Fruit fly (Drosophila melanogaster) whole organism: Measurements from ENCODE around the gene CG32344.

Experiments used
- CG8478 ChIP-seq: fragments of >200 bp; optimal IDR thresholded peaks from 2 replicates; lab custom pipeline; 2018; ENCODE audit warnings: inconsistent platforms
- Dll ChIP-seq: fragments of >200 bp; optimal IDR thresholded peaks from 2 replicates; lab custom pipeline; 2017
- EcR ChIP-seq, 2 experiments: fragments of >200 bp; optimal IDR thresholded peaks; 2 replicates each; lab custom pipeline; 2017; ENCODE audit warnings: missing biosample characterization in 2 of 2, missing genetic modification characterization in 2 of 2, missing genetic modification reagents in 2 of 2
- pan ChIP-seq: fragments of >200 bp; optimal IDR thresholded peaks from 2 replicates; lab custom pipeline; 2017
- psq ChIP-seq: fragments of >200 bp; optimal IDR thresholded peaks from 2 replicates; lab custom pipeline; 2017
- usp ChIP-seq: fragments of >200 bp; optimal IDR thresholded peaks from 2 replicates; lab custom pipeline; 2017; ENCODE audit warnings: missing biosample characterization, missing genetic modification characterization, mixed read lengths

Gene CG32344

dm6 chr3L:291583-292145 is 32.9 kb downstream of the CG32344 start:
- TF ChIP-seq usp (GFP tag; lab: Kevin White, UChicago) (no peak), pan (lab: Kevin White, UChicago) (no peak), CG8478 (lab: Kevin White, UChicago) (no peak), psq (lab: Kevin White, UChicago) (no peak), EcR (GFP tag; optimal IDR thresholded peaks at IDR 0.05; lab: Kevin White, UChicago) (no peak), Dll (no peak)

dm6 chr3L:284253-284652 is 40.3 kb downstream of the CG32344 start:
- no peak for TF ChIP-seq usp (GFP tag; lab: Kevin White, UChicago)
- no peak for TF ChIP-seq Dll
- peak in 1 of 2 experiments; percentile 38 for TF ChIP-seq EcR (GFP tag; optimal IDR thresholded peaks at IDR 0.05; lab: Kevin White, UChicago)

dm6 chr3L:282276-282675 is 42.2 kb downstream of the CG32344 start:
- no peak for TF ChIP-seq CG8478 (lab: Kevin White, UChicago)
- TF ChIP-seq pan (lab: Kevin White, UChicago) = no peak
- no peak for TF ChIP-seq usp (GFP tag; lab: Kevin White, UChicago)
- no peak for TF ChIP-seq EcR (GFP tag; optimal IDR thresholded peaks at IDR 0.05; lab: Kevin White, UChicago)
- no peak for TF ChIP-seq psq (lab: Kevin White, UChicago)
- no peak for TF ChIP-seq Dll

DNA sequence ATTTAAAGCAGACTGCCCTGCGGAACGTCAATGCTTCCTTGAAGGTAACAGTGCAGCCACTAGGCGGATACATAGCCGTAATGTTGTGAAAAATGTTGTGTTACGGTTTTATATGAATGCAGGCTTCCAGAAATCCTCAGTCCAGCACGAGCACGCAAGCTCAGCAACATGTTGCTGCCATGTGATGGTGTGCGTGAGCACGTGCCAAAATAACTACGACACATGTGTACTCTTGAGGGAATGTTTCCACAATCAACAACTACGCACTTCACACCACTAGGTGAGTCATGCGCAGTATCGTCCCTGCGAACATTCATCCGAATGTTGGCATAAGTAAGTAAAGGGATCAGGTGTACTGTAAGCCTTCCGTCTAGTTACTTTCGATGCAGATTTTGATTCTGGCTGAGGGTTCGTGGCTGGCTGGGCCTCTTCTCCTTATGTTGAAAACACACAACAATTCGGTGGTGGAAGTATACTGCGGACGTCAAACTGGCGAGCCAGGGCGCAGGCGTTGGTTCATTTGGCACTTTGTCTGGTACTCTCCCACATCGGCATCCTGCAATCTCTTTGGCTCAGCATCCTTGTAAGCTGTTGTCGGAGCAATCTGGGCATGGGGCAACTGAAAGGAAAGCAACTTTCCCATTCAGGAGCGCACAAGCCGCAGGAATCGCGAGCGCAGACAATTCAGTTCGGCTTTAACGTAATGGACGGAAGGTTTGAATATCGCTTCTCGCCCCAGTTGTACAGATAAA is 47.6 kb downstream of the CG32344 start, which contains the start of gene RhoGEF3:
RhoGEF3 (plus strand) TSS at position 702 of the 752 bp plus-strand sequence.
- no peak for TF ChIP-seq psq (lab: Kevin White, UChicago)
- no peak for TF ChIP-seq CG8478 (lab: Kevin White, UChicago)
- TF ChIP-seq EcR (GFP tag; optimal IDR thresholded peaks at IDR 0.05; lab: Kevin White, UChicago) = no peak
- no peak for TF ChIP-seq Dll
- no peak for TF ChIP-seq pan (lab: Kevin White, UChicago)
- TF ChIP-seq usp (GFP tag; lab: Kevin White, UChicago) = no peak

DNA sequence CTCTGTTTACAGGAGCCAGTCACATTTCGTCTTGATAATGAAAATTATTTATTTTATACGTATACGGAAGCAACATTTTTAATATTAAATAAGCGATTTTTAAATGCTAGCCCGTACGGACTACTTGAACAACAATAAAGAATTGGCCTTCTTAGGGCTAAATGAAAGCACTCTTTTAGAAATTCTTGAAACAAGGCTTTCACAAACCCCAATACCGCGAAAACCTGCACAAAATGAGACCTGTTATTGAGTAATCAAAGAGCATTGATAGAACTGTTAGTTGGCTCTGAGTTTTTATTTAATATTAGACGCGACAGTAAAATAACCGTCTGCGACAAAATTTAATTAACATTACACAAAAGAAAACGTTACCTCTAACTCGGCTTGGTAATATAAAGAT is 49.7 kb downstream of the CG32344 start, which contains the start of gene ttm2:
ttm2 (plus strand) TSS at position 301 of the 400 bp plus-strand sequence.
- no peak for TF ChIP-seq EcR (GFP tag; optimal IDR thresholded peaks at IDR 0.05; lab: Kevin White, UChicago)
- TF ChIP-seq pan (lab: Kevin White, UChicago) = no peak
- TF ChIP-seq psq (lab: Kevin White, UChicago) = no peak
- no peak for TF ChIP-seq Dll
- no peak for TF ChIP-seq usp (GFP tag; lab: Kevin White, UChicago)
- TF ChIP-seq CG8478 (lab: Kevin White, UChicago) = no peak

dm6 chr3L:273291-273690 is 51.2 kb downstream of the CG32344 start, which contains the start of gene CG32845:
TSS of gene CG32845 (minus strand) at chr3L:273391.
- TF ChIP-seq pan (lab: Kevin White, UChicago) (no peak), usp (GFP tag; lab: Kevin White, UChicago) (no peak), Dll (no peak), EcR (GFP tag; optimal IDR thresholded peaks at IDR 0.05; lab: Kevin White, UChicago) (no peak), CG8478 (lab: Kevin White, UChicago) (no peak)

dm6 chr3L:271501-272249 is 52.8 kb downstream of the CG32344 start:
- TF ChIP-seq pan (lab: Kevin White, UChicago) (no peak), EcR (GFP tag; optimal IDR thresholded peaks at IDR 0.05; lab: Kevin White, UChicago) (peak in 1 of 2 experiments; percentile 41), psq (lab: Kevin White, UChicago) (no peak)
